Worm (Caenorhabditis elegans): ENCODE data around the gene clh-3.

The clh-3 gene

DNA sequence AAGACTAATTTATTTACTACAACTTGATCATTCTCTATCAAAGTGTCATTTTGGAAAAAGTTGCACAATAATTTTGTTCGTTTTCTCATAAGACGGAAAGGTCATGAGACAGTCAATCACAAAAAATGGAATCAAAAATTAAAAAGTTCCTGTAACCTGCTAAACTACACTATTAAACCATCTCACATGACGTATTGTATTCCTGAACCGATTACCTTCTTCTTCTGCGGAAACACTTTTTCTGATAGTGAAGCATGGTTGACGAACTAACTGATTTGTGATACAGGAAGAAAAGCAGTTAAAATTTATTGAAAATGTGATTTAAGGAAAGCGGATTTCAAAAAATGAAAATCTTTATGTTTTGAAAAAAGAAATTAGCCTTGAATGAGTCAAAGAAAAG lies 44.1 kb upstream of the clh-3 start:
- no peak for TF ChIP-seq zim-3 (tag; optimal IDR thresholded peaks at IDR 0.05)
- TF ChIP-seq nhr-80 (tag; optimal IDR thresholded peaks at IDR 0.05), result peak; percentile 62
- TF ChIP-seq Y53F4B.3 (GFP tag; IDR thresholded peaks at IDR 0.05), result no peak
- no peak for TF ChIP-seq Y79H2A.3 (GFP tag; conservative IDR thresholded peaks at IDR 0.05)
- no peak for TF ChIP-seq hlh-12 (tag; optimal IDR thresholded peaks at IDR 0.05)
- no peak for TF ChIP-seq ztf-6 (GFP tag; IDR thresholded peaks at IDR 0.05)

ce11 chrII:7264675-7265074 lies 39.0 kb upstream of the clh-3 start:
- TF ChIP-seq nhr-80 (tag; optimal IDR thresholded peaks at IDR 0.05), result peak; percentile 76
- peak in 1 of 2 experiments; percentile 4 for TF ChIP-seq let-607 (tag; optimal IDR thresholded peaks at IDR 0.05)
- TF ChIP-seq pha-4 (tag; optimal IDR thresholded peaks at IDR 0.05), result peak; percentile 35
- no peak for TF ChIP-seq zfh-2 (GFP tag; conservative IDR thresholded peaks at IDR 0.05)

DNA sequence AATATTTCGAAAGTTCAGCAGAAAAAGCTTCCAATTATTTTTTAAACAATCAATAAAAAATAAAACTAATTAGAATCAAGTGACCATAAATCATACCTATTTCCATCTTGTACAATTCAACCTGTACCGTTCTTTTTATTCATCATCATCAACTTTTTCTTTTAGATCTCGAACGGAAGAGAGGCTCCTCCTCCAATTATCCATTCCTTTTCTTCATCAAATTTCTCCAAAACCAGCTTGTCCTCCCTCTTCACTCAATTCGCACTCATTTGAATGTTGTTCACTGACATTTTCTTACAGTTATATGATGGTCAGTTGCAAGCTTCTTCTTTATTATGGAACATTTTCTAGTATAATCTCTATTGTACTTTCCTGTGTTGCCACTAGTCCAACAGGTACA lies 36.1 kb upstream of the clh-3 start, which contains the start of gene C30G12.4:
C30G12.4 (plus strand) TSS at position 301 of the 400 bp plus-strand sequence.
- TF ChIP-seq ZK185.1 (tag; optimal IDR thresholded peaks at IDR 0.05; ENCODE audit: poor library complexity, severe bottlenecking) (no peak), ceh-40 (GFP tag; IDR thresholded peaks at IDR 0.05) (no peak), cebp-2 (GFP tag; IDR thresholded peaks at IDR 0.05) (no peak), nhr-120 (GFP tag; IDR thresholded peaks at IDR 0.05) (no peak), dpff-1 (tag; optimal IDR thresholded peaks at IDR 0.05) (no peak), lin-54 (GFP tag; optimal IDR thresholded peaks at IDR 0.05) (no peak), lin-26 (GFP tag; IDR thresholded peaks at IDR 0.05) (no peak), ztf-28 (GFP tag; IDR thresholded peaks at IDR 0.05) (no peak), snpc-1.1 (tag; optimal IDR thresholded peaks at IDR 0.05; ENCODE audit: insufficient read depth) (no peak), pbrm-1 (GFP tag; IDR thresholded peaks at IDR 0.05) (no peak), Y53G8AR.9 (GFP tag; conservative IDR thresholded peaks at IDR 0.05) (no peak)

DNA sequence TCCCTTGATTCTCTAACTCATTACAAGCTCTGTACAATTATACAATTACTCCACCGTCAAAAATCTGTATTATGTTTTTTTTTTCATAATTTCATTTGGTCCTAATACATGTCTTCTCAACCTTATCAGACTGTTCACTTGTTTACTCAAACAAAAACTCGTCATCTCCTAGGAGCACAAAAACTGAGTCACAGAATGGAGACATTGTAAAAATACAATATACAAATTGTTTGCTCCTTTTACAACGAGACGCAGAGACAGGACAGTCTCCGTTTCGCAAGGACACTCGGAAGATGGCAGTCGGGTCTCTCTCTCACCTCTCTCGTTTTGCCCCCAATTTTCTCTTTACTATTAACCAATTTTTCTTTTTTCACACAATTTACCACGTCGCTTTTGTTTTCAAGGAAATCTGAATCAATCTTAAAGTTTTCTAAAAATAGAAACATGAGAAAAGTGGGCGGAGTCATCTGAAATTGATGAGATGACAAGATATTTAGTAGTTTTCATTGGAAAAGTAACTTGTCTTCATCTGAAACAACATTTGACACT lies 30.0 kb upstream of the clh-3 start, which contains the start of gene F32A5.8:
F32A5.8 (plus strand) TSS at position 499 of the 549 bp plus-strand sequence.
- TF ChIP-seq tbp1 (GFP tag; optimal IDR thresholded peaks at IDR 0.05) (no peak), repo-1 (tag; optimal IDR thresholded peaks at IDR 0.05) (no peak), bed-1 (GFP tag; IDR thresholded peaks at IDR 0.05) (no peak), hlh-12 (tag; optimal IDR thresholded peaks at IDR 0.05) (no peak), nfyb-1 (GFP tag; IDR thresholded peaks at IDR 0.05) (0 out of 2 replicates have a peak, but pooled peaks have one; percentile 15), B0261.1 (tag; optimal IDR thresholded peaks at IDR 0.05) (no peak), F55B11.4 (tag; optimal IDR thresholded peaks at IDR 0.05; ENCODE audit: borderline replicate concordance, insufficient read depth) (no peak), ceh-91 (GFP tag; IDR thresholded peaks at IDR 0.05) (no peak), die-1 (tag; optimal IDR thresholded peaks at IDR 0.05) (no peak), tbx-9 (tag; optimal IDR thresholded peaks at IDR 0.05; ENCODE audit: borderline replicate concordance) (no peak), D2030.7 (GFP tag; IDR thresholded peaks at IDR 0.05) (no peak), nhr-80 (tag; optimal IDR thresholded peaks at IDR 0.05) (peak; percentile 82), ekl-4 (GFP tag; IDR thresholded peaks at IDR 0.05) (0 out of 2 replicates have a peak, but pooled peaks have one; percentile 36), attf-3 (GFP tag; conservative IDR thresholded peaks at IDR 0.05) (0 out of 2 replicates have a peak, but pooled peaks have one; percentile 23), B0035.1 (tag; optimal IDR thresholded peaks at IDR 0.05) (no peak), aptf-3 (GFP tag; IDR thresholded peaks at IDR 0.05) (no peak), Y67H2A.10 (GFP tag; conservative IDR thresholded peaks at IDR 0.05) (no peak), snpc-3.4 (tag; optimal IDR thresholded peaks at IDR 0.05) (no peak), nfya-2 (GFP tag; IDR thresholded peaks at IDR 0.05) (no peak), hmg-1.2 (GFP tag; IDR thresholded peaks at IDR 0.05) (0 out of 2 replicates have a peak, but pooled peaks have one; percentile 16), attf-5 (GFP tag; optimal IDR thresholded peaks at IDR 0.05) (peak; percentile 15), Y79H2A.3 (GFP tag; conservative IDR thresholded peaks at IDR 0.05) (no peak), ztf-28 (GFP tag; IDR thresholded peaks at IDR 0.05) (no peak), bed-2 (GFP tag; IDR thresholded peaks at IDR 0.05) (no peak), pbrm-1 (GFP tag; IDR thresholded peaks at IDR 0.05) (peak; percentile 29; the same call in 1 of the 2 replicates), pha-4 (tag; optimal IDR thresholded peaks at IDR 0.05) (no peak)
